Fruit fly (Drosophila melanogaster): Measurements from ENCODE around the gene Strump.

Strump gene

DNA sequence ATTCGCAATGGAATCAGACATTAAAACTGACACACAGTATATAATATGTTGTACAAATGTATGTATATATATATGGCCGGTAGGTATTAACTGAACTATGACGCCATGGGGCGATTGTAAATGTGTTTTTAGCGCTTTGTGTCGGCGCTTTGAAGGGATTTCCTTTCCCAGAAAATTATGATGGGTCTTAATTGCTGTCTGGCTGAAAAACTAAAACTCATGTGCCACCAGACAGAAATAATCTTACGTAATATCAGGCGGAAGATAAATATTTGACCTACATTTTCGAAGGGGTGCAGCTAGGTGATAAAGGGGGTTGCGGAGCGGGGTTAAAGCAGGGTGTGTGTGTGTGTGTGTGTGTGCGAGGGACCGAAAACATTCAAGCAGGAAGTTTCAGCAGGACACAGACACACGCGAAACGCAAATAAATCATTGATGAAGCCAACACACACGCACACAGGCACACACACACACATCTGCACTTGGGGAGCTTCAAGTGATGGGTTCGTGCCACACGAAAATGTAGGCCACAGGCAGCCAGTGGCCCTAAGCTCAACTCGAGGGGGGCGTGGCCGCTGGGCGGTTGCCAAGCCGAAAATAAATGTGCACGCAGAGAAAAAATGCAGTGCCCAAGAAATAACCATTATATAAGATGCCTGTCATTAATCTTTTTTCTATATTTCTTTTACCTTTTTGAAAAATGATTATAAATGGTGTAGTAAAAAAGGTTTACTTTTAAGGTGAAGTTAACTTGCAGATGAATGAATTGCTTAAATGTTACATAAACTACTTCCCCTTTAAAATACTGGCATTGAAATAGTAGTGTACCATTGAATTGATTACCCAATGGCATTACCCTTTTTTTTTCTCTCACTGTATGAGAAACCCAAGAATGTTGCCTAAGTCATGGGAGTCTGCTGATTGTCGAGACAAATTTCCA lies 35.7 kb downstream of the Strump start (continued):
- TF ChIP-seq CG3163 (GFP tag; optimal IDR thresholded peaks at IDR 0.05) (no peak), nerfin-1 (tag; optimal IDR thresholded peaks at IDR 0.05) (peak; percentile 7), CG17568 (GFP tag; optimal IDR thresholded peaks at IDR 0.05) (peak; percentile 8), eyg (GFP tag; optimal IDR thresholded peaks at IDR 0.05) (no peak), Rx (GFP tag; IDR thresholded peaks at IDR 0.05) (peak; percentile 4; the same call in 1 of the 2 replicates), emc (GFP tag; optimal IDR thresholded peaks at IDR 0.05) (no peak), CG3407 (GFP tag; optimal IDR thresholded peaks at IDR 0.05) (peak; percentile 37), ems (GFP tag; optimal IDR thresholded peaks at IDR 0.05) (peak; percentile 28), Ssrp (tag; optimal IDR thresholded peaks at IDR 0.05) (peak; percentile 62), Nf-YA (GFP tag; IDR thresholded peaks at IDR 0.05) (no peak), h (optimal IDR thresholded peaks at IDR 0.05) (no peak), CG30431 (GFP tag; optimal IDR thresholded peaks at IDR 0.05) (peak; percentile 6), D (optimal IDR thresholded peaks at IDR 0.05) (no peak), D (GFP tag; optimal IDR thresholded peaks at IDR 0.05) (peak; percentile 30), CG9609 (GFP tag; optimal IDR thresholded peaks at IDR 0.05) (peak; percentile 39), CG12659 (GFP tag; optimal IDR thresholded peaks at IDR 0.05) (peak; percentile 39), Poxn (GFP tag; IDR thresholded peaks at IDR 0.05) (no peak), CG7928 (GFP tag; optimal IDR thresholded peaks at IDR 0.05) (no peak), peb (GFP tag; IDR thresholded peaks at IDR 0.05) (0 out of 2 replicates have a peak, but pooled peaks have one; percentile 13), zen (tag; optimal IDR thresholded peaks at IDR 0.05) (no peak), tx (GFP tag; optimal IDR thresholded peaks at IDR 0.05) (no peak), fd3F (GFP tag; optimal IDR thresholded peaks at IDR 0.05) (peak; percentile 11), CG34422 (GFP tag; IDR thresholded peaks at IDR 0.05) (0 out of 3 replicates have a peak, but pooled peaks have one; percentile 8), gem (tag; optimal IDR thresholded peaks at IDR 0.05) (peak; percentile 83), Nf-YC (tag; optimal IDR thresholded peaks at IDR 0.05) (no peak), Mrtf (GFP tag; IDR thresholded peaks at IDR 0.05) (no peak), Deaf1 (tag; optimal IDR thresholded peaks at IDR 0.05) (no peak), Dfd (GFP tag; optimal IDR thresholded peaks at IDR 0.05) (no peak), CG14441 (GFP tag; IDR thresholded peaks at IDR 0.05) (peak; percentile 59), CG15601 (tag; optimal IDR thresholded peaks at IDR 0.05) (peak; percentile 4), Trl (optimal IDR thresholded peaks at IDR 0.05) (no peak), Trl (GFP tag; optimal IDR thresholded peaks at IDR 0.05) (peak; percentile 39), org-1 (GFP tag; optimal IDR thresholded peaks at IDR 0.05) (peak; percentile 48), Dip3 (GFP tag; optimal IDR thresholded peaks at IDR 0.05) (peak; percentile 2), Stat92E (GFP tag; optimal IDR thresholded peaks at IDR 0.05) (no peak), PHDP (tag; optimal IDR thresholded peaks at IDR 0.05) (peak; percentile 55), NC2β (GFP tag; optimal IDR thresholded peaks at IDR 0.05) (no peak), Optix (GFP tag; IDR thresholded peaks at IDR 0.05) (no peak), CG4617 (GFP tag; optimal IDR thresholded peaks at IDR 0.05; ENCODE audit: borderline replicate concordance) (no peak), shn (GFP tag; optimal IDR thresholded peaks at IDR 0.05) (peak; percentile 29), CG5953 (GFP tag; IDR thresholded peaks at IDR 0.05) (no peak), chinmo (GFP tag; IDR thresholded peaks at IDR 0.05; ENCODE audit: partially characterized antibody) (no peak), Chrac-16 (GFP tag; optimal IDR thresholded peaks at IDR 0.05) (peak; percentile 51), CG12236 (GFP tag; optimal IDR thresholded peaks at IDR 0.05) (peak; percentile 3), CG11695 (GFP tag; IDR thresholded peaks at IDR 0.05) (peak; percentile 57; the same call in 1 of the 3 replicates), Sry-β (GFP tag; optimal IDR thresholded peaks at IDR 0.05) (no peak), CG33213 (GFP tag; optimal IDR thresholded peaks at IDR 0.05) (no peak), crc (GFP tag; optimal IDR thresholded peaks at IDR 0.05) (peak; percentile 2), Neu2 (GFP tag; optimal IDR thresholded peaks at IDR 0.05; ENCODE audit: borderline replicate concordance) (no peak), zf30C (GFP tag; optimal IDR thresholded peaks at IDR 0.05) (no peak)
